Worm (Caenorhabditis elegans): ENCODE results near the gene Y48G9A.7.

The Y48G9A.7 gene

DNA sequence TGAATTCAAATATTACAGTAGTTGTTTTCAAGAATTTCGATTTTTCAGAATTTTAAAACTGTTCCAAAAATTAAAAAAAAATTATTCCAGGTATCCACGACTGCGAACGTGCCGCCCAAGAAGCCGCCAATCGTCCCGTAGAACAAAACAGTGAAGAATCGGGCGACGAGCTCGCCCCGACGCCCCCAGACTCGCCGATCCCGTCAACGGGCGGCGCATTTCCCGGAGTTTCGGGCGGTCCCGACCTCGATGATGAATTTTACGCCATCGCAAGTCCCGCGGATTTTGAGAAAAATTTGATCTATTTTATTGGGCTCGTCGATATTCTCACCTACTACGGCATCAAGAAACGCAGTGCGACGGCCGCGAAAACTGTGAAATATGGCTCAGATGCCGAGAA, 4.4 kb upstream of the Y48G9A.7 start:
- TF ChIP-seq pqm-1 (tag; optimal IDR thresholded peaks at IDR 0.05) (no peak), lim-6 (tag; optimal IDR thresholded peaks at IDR 0.05) (no peak), tbx-2 (tag; optimal IDR thresholded peaks at IDR 0.05) (no peak), ceh-9 (tag; optimal IDR thresholded peaks at IDR 0.05) (no peak), ama-1 (optimal IDR thresholded peaks at IDR 0.05) (no peak), nhr-11 (tag; optimal IDR thresholded peaks at IDR 0.05) (no peak), ceh-24 (tag; optimal IDR thresholded peaks at IDR 0.05) (no peak), pat-9 (tag; optimal IDR thresholded peaks at IDR 0.05) (no peak), fkh-6 (tag; optimal IDR thresholded peaks at IDR 0.05) (no peak), C38D4.7 (GFP tag; optimal IDR thresholded peaks at IDR 0.05) (no peak), unc-86 (tag; optimal IDR thresholded peaks at IDR 0.05) (no peak), ref-2 (tag; optimal IDR thresholded peaks at IDR 0.05) (no peak), gmeb-2 (tag; optimal IDR thresholded peaks at IDR 0.05) (no peak), hlh-6 (tag; optimal IDR thresholded peaks at IDR 0.05) (no peak), unc-3 (GFP tag; conservative IDR thresholded peaks at IDR 0.05) (no peak), unc-3 (tag; optimal IDR thresholded peaks at IDR 0.05) (no peak), pha-2 (tag; optimal IDR thresholded peaks at IDR 0.05) (no peak), nfya-1 (tag; optimal IDR thresholded peaks at IDR 0.05) (no peak), ztf-16 (tag; optimal IDR thresholded peaks at IDR 0.05) (no peak), ceh-6 (GFP tag; optimal IDR thresholded peaks at IDR 0.05) (no peak)

DNA sequence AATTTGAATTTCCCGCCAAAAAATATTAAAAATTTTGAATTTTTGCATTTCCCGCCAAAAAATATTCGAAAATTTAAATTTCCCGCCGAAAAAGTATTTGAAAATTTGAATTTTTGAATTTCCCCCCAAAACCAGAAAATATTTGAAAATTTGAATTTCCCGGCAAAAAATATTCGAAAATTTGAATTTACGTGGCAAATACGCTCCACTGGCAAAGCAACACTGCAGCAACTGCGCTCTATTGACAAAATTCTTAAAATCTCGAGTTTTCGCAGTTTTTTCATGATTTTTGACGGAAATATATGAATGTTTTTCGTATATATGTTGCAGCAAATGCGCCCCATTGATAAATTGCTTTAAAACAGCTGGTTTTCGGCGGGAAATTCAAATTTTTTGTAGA, 1.0 kb downstream of the Y48G9A.7 start:
- no peak for TF ChIP-seq pros-1 (tag; optimal IDR thresholded peaks at IDR 0.05)
- TF ChIP-seq tbx-7 (tag; optimal IDR thresholded peaks at IDR 0.05): no peak
- no peak for TF ChIP-seq hlh-15 (tag; optimal IDR thresholded peaks at IDR 0.05)

DNA sequence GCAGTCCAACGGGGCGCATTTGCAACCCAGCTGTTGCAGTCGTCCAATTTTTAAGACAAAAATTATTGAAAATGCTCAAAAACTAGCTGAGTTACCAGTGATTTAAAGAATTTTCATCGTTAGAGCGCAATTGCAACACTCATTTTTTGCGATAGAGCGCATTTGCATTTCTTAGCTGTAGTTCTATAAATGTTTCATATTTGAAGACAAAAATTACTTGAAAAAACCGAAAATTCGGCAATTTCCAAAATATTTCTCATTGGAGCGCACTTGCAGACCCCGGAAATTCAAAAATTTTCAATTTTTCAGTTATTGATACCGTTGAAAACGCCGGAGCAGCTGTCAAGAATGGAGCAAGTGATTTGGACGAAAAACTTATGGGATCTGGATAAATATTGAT, 1.7 kb downstream of the Y48G9A.7 start:
- no peak for TF ChIP-seq C38D4.7 (GFP tag; optimal IDR thresholded peaks at IDR 0.05)
- TF ChIP-seq ets-4 (tag; optimal IDR thresholded peaks at IDR 0.05): no peak
- TF ChIP-seq ceh-14 (tag; optimal IDR thresholded peaks at IDR 0.05): no peak
- no peak for TF ChIP-seq ceh-45 (GFP tag; IDR thresholded peaks at IDR 0.05)
- no peak for TF ChIP-seq ceh-48 (tag; optimal IDR thresholded peaks at IDR 0.05)
- no peak for TF ChIP-seq madf-2 (tag; optimal IDR thresholded peaks at IDR 0.05)
- TF ChIP-seq elt-2 (tag; optimal IDR thresholded peaks at IDR 0.05): no peak
- TF ChIP-seq ceh-18 (tag; optimal IDR thresholded peaks at IDR 0.05): no peak
- no peak for TF ChIP-seq ceh-34 (tag; optimal IDR thresholded peaks at IDR 0.05)
- TF ChIP-seq hlh-30 (tag; optimal IDR thresholded peaks at IDR 0.05; ENCODE audit: insufficient read depth): no peak
- TF ChIP-seq che-1 (tag; optimal IDR thresholded peaks at IDR 0.05): no peak
- TF ChIP-seq hlh-13 (GFP tag; optimal IDR thresholded peaks at IDR 0.05): no peak
- no peak for TF ChIP-seq pax-1 (tag; optimal IDR thresholded peaks at IDR 0.05)
- no peak for TF ChIP-seq nfya-1 (tag; optimal IDR thresholded peaks at IDR 0.05)
- TF ChIP-seq tbx-2 (tag; optimal IDR thresholded peaks at IDR 0.05): no peak
- TF ChIP-seq ceh-22 (tag; optimal IDR thresholded peaks at IDR 0.05): no peak

DNA sequence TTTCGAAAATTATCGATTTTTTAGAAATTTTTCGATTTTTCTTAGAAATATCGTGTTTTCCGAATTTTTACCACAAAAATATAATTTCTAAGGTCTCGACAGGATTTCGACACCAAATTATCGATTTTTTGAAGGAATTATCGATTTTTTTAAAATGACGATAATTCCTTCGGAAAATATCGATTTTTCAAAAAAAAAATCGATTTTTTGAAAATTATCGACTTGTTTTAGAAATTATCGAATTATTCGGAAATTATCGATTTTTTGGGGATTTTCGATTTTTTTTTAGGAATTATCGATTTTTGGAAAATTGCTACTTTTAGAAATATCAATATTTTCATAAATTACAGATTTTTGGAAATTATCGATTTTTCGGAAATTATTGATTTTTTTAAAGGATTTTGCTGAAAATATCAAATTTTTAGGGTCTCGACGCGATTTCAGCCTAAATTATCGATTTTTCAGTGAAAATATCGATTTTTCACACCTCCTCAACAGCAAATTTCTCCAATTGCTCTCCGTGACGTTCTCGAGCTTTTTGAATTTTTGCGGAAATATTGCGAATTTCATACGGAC, 2.3 kb downstream of the Y48G9A.7 start:
- TF ChIP-seq ceh-6 (GFP tag; optimal IDR thresholded peaks at IDR 0.05) (no peak), ceh-48 (tag; optimal IDR thresholded peaks at IDR 0.05) (peak; percentile 97), C38D4.7 (GFP tag; optimal IDR thresholded peaks at IDR 0.05) (no peak), ceh-31 (tag; optimal IDR thresholded peaks at IDR 0.05) (no peak), sox-4 (tag; optimal IDR thresholded peaks at IDR 0.05) (no peak), nhr-232 (tag; optimal IDR thresholded peaks at IDR 0.05) (no peak), Y22D7AL.16 (tag; optimal IDR thresholded peaks at IDR 0.05) (no peak), ttx-3 (tag; optimal IDR thresholded peaks at IDR 0.05) (no peak)

Data from whole organism, late embryonic.